Worm (Caenorhabditis elegans) whole organism, young adult: Measurements from ENCODE around the gene C03B8.3.

Experiments
- B0336.3 ChIP-seq: fragments of 200-800 bp; sonication (Bioruptor generic); IDR thresholded peaks from 2 replicates; pipeline ENCODE4 v1.3.6; 2022; ENCODE audit warnings: missing genetic modification characterization, missing compliant biosample characterization
- C06A6.2 ChIP-seq: fragments of 200-800 bp; sonication (Bioruptor generic); conservative IDR thresholded peaks from 2 replicates; pipeline ENCODE4 v1.3.6; 2022; ENCODE audit warnings: missing genetic modification characterization, missing compliant biosample characterization
- D2030.7 ChIP-seq: fragments of 200-800 bp; sonication (Bioruptor generic); IDR thresholded peaks from 2 replicates; pipeline ENCODE4 v1.3.6; 2022; ENCODE audit warnings: missing genetic modification reagents, missing genetic modification characterization, missing compliant biosample characterization
- F49E8.2 ChIP-seq: sonication (generic microtip); optimal IDR thresholded peaks from 3 replicates; lab custom pipeline; 2017; ENCODE audit warnings: missing genetic modification characterization, mild to moderate bottlenecking, missing compliant biosample characterization, antibody characterized with exemption, moderate library complexity; ENCODE audit not compliant: insufficient read depth
- F52B5.7 ChIP-seq: sonication (generic microtip); optimal IDR thresholded peaks from 2 replicates; lab custom pipeline; 2016; ENCODE audit warnings: mild to moderate bottlenecking, missing genetic modification characterization, missing compliant biosample characterization
- F57A8.1 ChIP-seq: fragments of 200-800 bp; sonication (Bioruptor generic); optimal IDR thresholded peaks from 2 replicates; lab custom pipeline; 2018; ENCODE audit warnings: mild to moderate bottlenecking, missing genetic modification characterization, moderate library complexity, missing compliant biosample characterization
- ZK185.1 ChIP-seq: sonication (generic microtip); optimal IDR thresholded peaks from 2 replicates; lab custom pipeline; 2016; ENCODE audit warnings: mild to moderate bottlenecking, missing genetic modification characterization, missing compliant biosample characterization; ENCODE audit not compliant: poor library complexity, severe bottlenecking
- aptf-2 ChIP-seq: fragments of 200-800 bp; sonication (Bioruptor generic); conservative IDR thresholded peaks from 2 replicates; pipeline ENCODE4 v1.3.6; 2022; ENCODE audit warnings: missing genetic modification reagents, missing genetic modification characterization, missing compliant biosample characterization
- aptf-3 ChIP-seq: fragments of 200-800 bp; sonication (Bioruptor generic); IDR thresholded peaks from 2 replicates; pipeline ENCODE4 v1.3.6; 2022; ENCODE audit warnings: missing genetic modification characterization, missing compliant biosample characterization
- attf-3 ChIP-seq: fragments of 200-800 bp; sonication (Bioruptor generic); conservative IDR thresholded peaks from 2 replicates; pipeline ENCODE4 v1.3.6; 2022; ENCODE audit warnings: missing genetic modification reagents, missing genetic modification characterization, missing compliant biosample characterization
- attf-5 ChIP-seq: fragments of 200-800 bp; sonication (Bioruptor generic); optimal IDR thresholded peaks from 2 replicates; lab custom pipeline; 2018; ENCODE audit warnings: mild to moderate bottlenecking, missing genetic modification characterization, missing compliant biosample characterization
- attf-6 ChIP-seq: fragments of 200-800 bp; sonication (Bioruptor generic); IDR thresholded peaks from 2 replicates; pipeline ENCODE4 v1.3.6; 2022; ENCODE audit warnings: missing genetic modification reagents, missing genetic modification characterization, missing compliant biosample characterization
- bed-2 ChIP-seq: fragments of 200-800 bp; sonication (Bioruptor generic); IDR thresholded peaks from 2 replicates; pipeline ENCODE4 v1.3.6; 2022; ENCODE audit warnings: missing genetic modification reagents, missing genetic modification characterization, missing compliant biosample characterization
- ceh-100 ChIP-seq: fragments of 200-800 bp; sonication (Bioruptor generic); IDR thresholded peaks from 2 replicates; pipeline ENCODE4 v1.3.6; 2022; ENCODE audit warnings: missing genetic modification reagents, missing genetic modification characterization, missing compliant biosample characterization
- ceh-40 ChIP-seq: fragments of 200-800 bp; sonication (Bioruptor generic); IDR thresholded peaks from 2 replicates; pipeline ENCODE4 v1.3.6; 2022; ENCODE audit warnings: missing genetic modification characterization, missing compliant biosample characterization
- efl-1 ChIP-seq: fragments of 150-350 bp; optimal IDR thresholded peaks from 2 replicates; lab custom pipeline; 2014; ENCODE audit warnings: missing biosample characterization, missing genetic modification reagents, missing genetic modification characterization
- egrh-3 ChIP-seq: fragments of 200-800 bp; sonication (Bioruptor generic); IDR thresholded peaks from 2 replicates; pipeline ENCODE4 v1.3.6; 2022; ENCODE audit warnings: missing genetic modification reagents, missing genetic modification characterization, missing compliant biosample characterization
- ekl-4 ChIP-seq: fragments of 200-800 bp; sonication (Bioruptor generic); IDR thresholded peaks from 2 replicates; pipeline ENCODE4 v1.3.6; 2022; ENCODE audit warnings: missing genetic modification reagents, missing genetic modification characterization, missing compliant biosample characterization
- ets-4 ChIP-seq: fragments of 200-800 bp; sonication (Bioruptor generic); optimal IDR thresholded peaks from 2 replicates; lab custom pipeline; 2018; ENCODE audit warnings: mild to moderate bottlenecking, missing genetic modification characterization, missing compliant biosample characterization
- fkh-3 ChIP-seq: sonication (generic microtip); optimal IDR thresholded peaks from 2 replicates; lab custom pipeline; 2016; ENCODE audit warnings: mild to moderate bottlenecking, missing genetic modification characterization, missing compliant biosample characterization
- gei-17 ChIP-seq: fragments of 200-800 bp; sonication (Bioruptor generic); optimal IDR thresholded peaks from 2 replicates; lab custom pipeline; 2018; ENCODE audit warnings: mild to moderate bottlenecking, missing genetic modification characterization, missing compliant biosample characterization
- hrde-1 ChIP-seq: sonication (generic microtip); optimal IDR thresholded peaks from 2 replicates; lab custom pipeline; 2016; ENCODE audit warnings: missing genetic modification characterization, mild to moderate bottlenecking, missing compliant biosample characterization, moderate library complexity, missing genotype, missing genetic modification reagents, borderline replicate concordance
- let-526 ChIP-seq: fragments of 200-800 bp; sonication (Bioruptor generic); IDR thresholded peaks from 2 replicates; pipeline ENCODE4 v1.3.6; 2022; ENCODE audit warnings: missing genetic modification reagents, missing genetic modification characterization, missing compliant biosample characterization
- lsy-27 ChIP-seq: sonication (generic microtip); optimal IDR thresholded peaks from 2 replicates; lab custom pipeline; 2017; ENCODE audit warnings: missing genetic modification characterization, mild to moderate bottlenecking, missing compliant biosample characterization, antibody characterized with exemption, missing genotype, borderline replicate concordance; ENCODE audit not compliant: insufficient read depth
- madf-6 ChIP-seq: fragments of 200-800 bp; sonication (Bioruptor generic); IDR thresholded peaks from 2 replicates; pipeline ENCODE4 v1.3.6; 2022; ENCODE audit warnings: missing genetic modification reagents, missing genetic modification characterization, missing compliant biosample characterization
- mcd-1 ChIP-seq: fragments of 200-800 bp; sonication (Bioruptor generic); IDR thresholded peaks from 2 replicates; pipeline ENCODE4 v1.3.6; 2022; ENCODE audit warnings: missing genetic modification reagents, missing genetic modification characterization, missing compliant biosample characterization
- mxl-1 ChIP-seq: sonication (generic microtip); optimal IDR thresholded peaks from 2 replicates; lab custom pipeline; 2016; ENCODE audit warnings: missing genetic modification characterization, missing compliant biosample characterization
- nfya-2 ChIP-seq: fragments of 200-800 bp; sonication (Bioruptor generic); IDR thresholded peaks from 2 replicates; pipeline ENCODE4 v1.3.6; 2022; ENCODE audit warnings: missing genetic modification reagents, missing genetic modification characterization, missing compliant biosample characterization
- nhr-120 ChIP-seq: fragments of 200-800 bp; sonication (Bioruptor generic); IDR thresholded peaks from 2 replicates; pipeline ENCODE4 v1.3.6; 2022; ENCODE audit warnings: missing genetic modification characterization, missing compliant biosample characterization
- nhr-179 ChIP-seq: sonication (generic microtip); optimal IDR thresholded peaks from 2 replicates; lab custom pipeline; 2016; ENCODE audit warnings: mild to moderate bottlenecking, missing genetic modification characterization, missing compliant biosample characterization
- nhr-80 ChIP-seq: sonication (generic microtip); optimal IDR thresholded peaks from 2 replicates; lab custom pipeline; 2016; ENCODE audit warnings: missing genetic modification characterization, missing compliant biosample characterization
- pbrm-1 ChIP-seq: fragments of 200-800 bp; sonication (Bioruptor generic); IDR thresholded peaks from 2 replicates; pipeline ENCODE4 v1.3.6; 2022; ENCODE audit warnings: missing genetic modification reagents, missing genetic modification characterization, missing compliant biosample characterization
- rcor-1 ChIP-seq: fragments of 200-800 bp; sonication (Bioruptor generic); IDR thresholded peaks from 2 replicates; pipeline ENCODE4 v1.3.6; 2022; ENCODE audit warnings: missing genetic modification reagents, missing genetic modification characterization, missing compliant biosample characterization
- rec-8 ChIP-seq, 2 experiments: sonication (generic microtip); optimal IDR thresholded peaks; 2 replicates each; lab custom pipeline; 2016; ENCODE audit warnings: mild to moderate bottlenecking in 2 of 2, missing genetic modification characterization in 2 of 2, missing genetic modification reagents in 2 of 2, missing genotype in 2 of 2, missing biosample characterization in 1 of 2, missing compliant biosample characterization in 1 of 2, moderate library complexity in 1 of 2
- sea-2 ChIP-seq: fragments of 200-800 bp; sonication (Bioruptor generic); IDR thresholded peaks from 2 replicates; pipeline ENCODE4 v1.3.6; 2022; ENCODE audit warnings: missing genetic modification characterization, missing compliant biosample characterization
- snpc-4 ChIP-seq, 5 experiments: fragments of 150-350 bp in 1 of 5; sonication (generic microtip) in 4 of 5; optimal IDR thresholded peaks; 2 replicates each; lab custom pipeline; 2014 to 2018; ENCODE audit warnings: missing genetic modification characterization in 5 of 5, missing biosample characterization in 3 of 5, antibody characterized with exemption in 2 of 5, mild to moderate bottlenecking in 2 of 5, missing compliant biosample characterization in 2 of 5, missing genotype in 2 of 5, moderate library complexity in 2 of 5, missing genetic modification reagents in 1 of 5
- unc-130 ChIP-seq: sonication (generic microtip); optimal IDR thresholded peaks from 2 replicates; lab custom pipeline; 2016; ENCODE audit warnings: missing genetic modification reagents, missing genetic modification characterization, missing compliant biosample characterization
- xnd-1 ChIP-seq: sonication (generic microtip); optimal IDR thresholded peaks from 2 replicates; lab custom pipeline; 2016; ENCODE audit warnings: missing genotype, missing genetic modification reagents, missing genetic modification characterization, missing compliant biosample characterization
- zim-3 ChIP-seq: sonication (generic microtip); optimal IDR thresholded peaks from 2 replicates; lab custom pipeline; 2017; ENCODE audit warnings: mild to moderate bottlenecking, missing genetic modification characterization, moderate library complexity, missing compliant biosample characterization
- ztf-26 ChIP-seq: sonication (generic microtip); optimal IDR thresholded peaks from 2 replicates; lab custom pipeline; 2017; ENCODE audit warnings: missing genetic modification characterization, missing compliant biosample characterization

The C03B8.3 gene

DNA sequence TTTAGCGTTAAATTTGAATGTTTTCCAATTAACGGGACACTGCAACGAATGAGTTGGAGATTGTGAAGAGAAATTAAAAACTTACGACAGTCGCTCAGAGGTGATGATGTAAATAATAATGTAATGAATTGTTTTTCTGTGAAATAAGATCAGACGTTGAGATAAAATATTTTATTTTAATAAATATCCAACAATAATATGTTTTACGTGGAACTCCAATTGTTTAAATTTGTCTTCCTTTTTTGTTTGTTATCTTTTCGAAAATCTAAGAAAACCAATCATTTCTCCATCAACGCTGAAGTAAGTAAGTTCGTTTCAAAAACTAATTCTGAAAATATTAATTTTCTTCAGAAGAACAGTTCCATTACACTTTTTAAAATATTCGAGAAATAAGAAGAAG, 17.8 kb upstream of the C03B8.3 start, which contains the start of gene C18H2.5:
Gene C18H2.5 (minus strand): TSS at position 101 of the 400 bp plus-strand sequence.
- TF ChIP-seq rec-8 (tag; optimal IDR thresholded peaks at IDR 0.05; lab: Kevin White, UChicago) (no peak), snpc-4 (GFP tag; optimal IDR thresholded peaks at IDR 0.05; lab: Kevin White, UChicago) (no peak), snpc-4 (tag; optimal IDR thresholded peaks at IDR 0.05; lab: Kevin White, UChicago) (no peak), unc-130 (GFP tag; lab: Kevin White, UChicago) (no peak)

- TF ChIP-seq F52B5.7 (no peak), mcd-1 (GFP tag; lab: Robert Waterston, UW) (no peak), nfya-2 (GFP tag; lab: Robert Waterston, UW) (no peak), fkh-3 (no peak), snpc-4 (GFP tag; optimal IDR thresholded peaks at IDR 0.05; lab: Kevin White, UChicago) (no peak), snpc-4 (tag; optimal IDR thresholded peaks at IDR 0.05; lab: Kevin White, UChicago) (no peak), ekl-4 (no peak), lsy-27 (tag; lab: Kevin White, UChicago) (no peak), nhr-80 (tag; lab: Kevin White, UChicago) (no peak), F57A8.1 (GFP tag; lab: Kevin White, UChicago) (no peak), F49E8.2 (tag; lab: Kevin White, UChicago) (no peak), let-526 (GFP tag; lab: Robert Waterston, UW) (no peak), rcor-1 (GFP tag; lab: Robert Waterston, UW) (no peak), madf-6 (no peak), efl-1 (GFP tag; lab: Kevin White, UChicago) (no peak), ceh-40 (GFP tag; lab: Robert Waterston, UW) (no peak), ets-4 (no peak)
These were observed 8.6 kb upstream of the C03B8.3 start for ce11 chrIII:7703474-7703873.

DNA sequence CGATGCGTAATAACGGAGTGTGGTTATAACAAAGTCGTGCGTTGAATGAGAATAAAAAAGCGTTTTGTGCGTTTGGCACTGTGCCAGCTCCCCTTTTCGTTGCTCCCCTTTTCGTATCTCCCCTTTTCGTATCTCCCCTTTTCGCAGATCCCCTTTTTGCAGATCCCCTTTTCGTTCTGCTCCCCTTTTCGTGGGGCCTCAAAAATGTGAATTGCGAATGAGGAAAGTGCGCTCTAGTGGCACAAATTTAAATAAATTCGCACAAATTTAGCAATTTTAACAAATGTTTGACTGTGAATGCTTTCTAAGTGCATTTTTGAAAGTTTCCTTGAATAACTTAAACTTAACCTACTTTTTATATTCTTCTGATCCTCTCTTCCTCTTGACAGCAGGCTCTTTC, 3.3 kb upstream of the C03B8.3 start:
- TF ChIP-seq ceh-100: peak; percentile 69
- TF ChIP-seq attf-3 (GFP tag; lab: Robert Waterston, UW): 0 out of 2 replicates have a peak, but pooled peaks have one; percentile 22
- 0 out of 2 replicates have a peak, but pooled peaks have one; percentile 36 for TF ChIP-seq D2030.7 (GFP tag; lab: Robert Waterston, UW)
- TF ChIP-seq mcd-1 (GFP tag; lab: Robert Waterston, UW): 0 out of 2 replicates have a peak, but pooled peaks have one; percentile 22

ce11 chrIII:7709391-7709790, 2.7 kb upstream of the C03B8.3 start, which contains the start of gene lin-13:
Gene lin-13 (minus strand): TSS chrIII:7709491.
- TF ChIP-seq aptf-2 (GFP tag; lab: Robert Waterston, UW): no peak
- TF ChIP-seq nhr-179: no peak
- no peak for TF ChIP-seq mcd-1 (GFP tag; lab: Robert Waterston, UW)
- TF ChIP-seq gei-17 (GFP tag; lab: Kevin White, UChicago): no peak
- no peak for TF ChIP-seq attf-6
- no peak for TF ChIP-seq pbrm-1 (GFP tag; lab: Robert Waterston, UW)
- no peak for TF ChIP-seq bed-2

DNA sequence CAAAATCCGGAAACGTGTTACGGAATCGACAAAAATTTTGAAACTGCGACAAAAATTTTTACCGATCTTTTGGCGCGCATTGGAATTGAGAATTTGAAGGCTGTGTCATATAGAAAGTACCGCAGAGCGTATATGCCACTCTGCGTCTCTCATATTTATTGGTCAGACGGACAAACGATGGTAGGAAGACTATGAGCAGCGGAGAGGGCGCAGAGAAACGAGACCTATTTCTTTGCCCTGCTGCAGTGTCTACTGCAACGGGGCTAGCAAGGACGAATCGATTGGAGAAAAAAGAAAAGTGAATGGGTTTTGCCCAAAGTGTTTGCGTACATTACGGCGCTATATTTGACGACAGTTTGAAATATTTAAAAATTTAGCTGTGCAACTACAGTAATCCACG, 2.0 kb upstream of the C03B8.3 start:
- no peak for TF ChIP-seq aptf-3 (GFP tag; lab: Robert Waterston, UW)
- no peak for TF ChIP-seq C06A6.2 (GFP tag; lab: Robert Waterston, UW)
- TF ChIP-seq nhr-120 (GFP tag; lab: Robert Waterston, UW): no peak
- no peak for TF ChIP-seq F57A8.1 (GFP tag; lab: Kevin White, UChicago)
- TF ChIP-seq egrh-3 (GFP tag; lab: Robert Waterston, UW): no peak
- TF ChIP-seq sea-2: no peak
- TF ChIP-seq rcor-1 (GFP tag; lab: Robert Waterston, UW): 0 out of 2 replicates have a peak, but pooled peaks have one; percentile 26
- peak; percentile 35; the same call in 1 of the 2 replicates for TF ChIP-seq B0336.3
- peak; percentile 94 for TF ChIP-seq attf-5 (GFP tag; lab: Kevin White, UChicago)
- 0 out of 2 replicates have a peak, but pooled peaks have one; percentile 62 for TF ChIP-seq ekl-4
- no peak for TF ChIP-seq ets-4
- TF ChIP-seq gei-17 (GFP tag; lab: Kevin White, UChicago): no peak
- no peak for TF ChIP-seq zim-3 (tag; lab: Kevin White, UChicago)
- TF ChIP-seq hrde-1: no peak
- no peak for TF ChIP-seq ztf-26 (tag; lab: Kevin White, UChicago)
- TF ChIP-seq ZK185.1 (tag; lab: Kevin White, UChicago): peak; percentile 28
- no peak for TF ChIP-seq mxl-1 (tag; lab: Kevin White, UChicago)
- TF ChIP-seq mcd-1 (GFP tag; lab: Robert Waterston, UW): peak; percentile 81
- no peak for TF ChIP-seq xnd-1 (tag; lab: Kevin White, UChicago)
- TF ChIP-seq F49E8.2 (tag; lab: Kevin White, UChicago): no peak
